Worm (Caenorhabditis elegans): ENCODE measurements around the gene C16C10.4.

C16C10.4 gene

ce11 chrIII:4170903-4171377 lies at the start of gene C16C10.4, which contains the start of gene rnf-121:
Gene C16C10.4, plus strand, starts transcription at chrIII:4171336.
Gene rnf-121, minus strand, starts transcription at chrIII:4170953.
- no peak for TF ChIP-seq nhr-6 (tag; optimal IDR thresholded peaks at IDR 0.05)
- no peak for TF ChIP-seq elt-1 (tag; optimal IDR thresholded peaks at IDR 0.05)
- TF ChIP-seq sma-3 (GFP tag; optimal IDR thresholded peaks at IDR 0.05), result peak; percentile 73
- TF ChIP-seq ztf-11 (tag; optimal IDR thresholded peaks at IDR 0.05), result peak; percentile 16
- peak; percentile 16 for TF ChIP-seq ztf-4 (tag; optimal IDR thresholded peaks at IDR 0.05)
- no peak for TF ChIP-seq unc-39 (tag; optimal IDR thresholded peaks at IDR 0.05)
- TF ChIP-seq nhr-11 (tag; optimal IDR thresholded peaks at IDR 0.05), result no peak
- TF ChIP-seq peb-1 (tag; optimal IDR thresholded peaks at IDR 0.05), result no peak
- no peak for TF ChIP-seq Y55F3AM.14 (GFP tag; optimal IDR thresholded peaks at IDR 0.05)
- TF ChIP-seq blmp-1 (tag; optimal IDR thresholded peaks at IDR 0.05; ENCODE audit: insufficient read depth), result no peak
- no peak for TF ChIP-seq mbf-1 (tag; optimal IDR thresholded peaks at IDR 0.05)
- TF ChIP-seq skn-1 (tag; optimal IDR thresholded peaks at IDR 0.05), result peak; percentile 11
- TF ChIP-seq crh-2 (tag; optimal IDR thresholded peaks at IDR 0.05), result no peak
- TF ChIP-seq dmd-4 (tag; optimal IDR thresholded peaks at IDR 0.05), result no peak
- no peak for TF ChIP-seq aly-2 (tag; optimal IDR thresholded peaks at IDR 0.05)
- TF ChIP-seq nhr-129 (tag; optimal IDR thresholded peaks at IDR 0.05), result peak; percentile 73
- TF ChIP-seq nhr-25 (tag; optimal IDR thresholded peaks at IDR 0.05), result no peak
- TF ChIP-seq elt-3 (tag; optimal IDR thresholded peaks at IDR 0.05), result no peak
- no peak for TF ChIP-seq unc-62 (GFP tag; optimal IDR thresholded peaks at IDR 0.05)
- TF ChIP-seq alr-1 (tag; optimal IDR thresholded peaks at IDR 0.05), result no peak
- TF ChIP-seq sma-9 (GFP tag; optimal IDR thresholded peaks at IDR 0.05), result no peak
- TF ChIP-seq sma-9 (tag; optimal IDR thresholded peaks at IDR 0.05), result no peak
- TF ChIP-seq F13H6.1 (tag; optimal IDR thresholded peaks at IDR 0.05), result no peak
- no peak for TF ChIP-seq nhr-12 (tag; optimal IDR thresholded peaks at IDR 0.05)
- TF ChIP-seq nhr-10 (tag; optimal IDR thresholded peaks at IDR 0.05), result no peak
- peak; percentile 72 for TF ChIP-seq unc-55 (GFP tag; optimal IDR thresholded peaks at IDR 0.05)
- no peak for TF ChIP-seq ZK546.5 (tag; optimal IDR thresholded peaks at IDR 0.05)
- peak; percentile 45 for TF ChIP-seq sem-4 (tag; optimal IDR thresholded peaks at IDR 0.05)
- TF ChIP-seq lin-11 (tag; optimal IDR thresholded peaks at IDR 0.05), result peak; percentile 52
- TF ChIP-seq nhr-77 (tag; optimal IDR thresholded peaks at IDR 0.05), result no peak
- TF ChIP-seq R02D3.7 (tag; optimal IDR thresholded peaks at IDR 0.05), result peak; percentile 31
- peak; percentile 58 to 79 for TF ChIP-seq lsy-2 (tag; optimal IDR thresholded peaks at IDR 0.05)
- TF ChIP-seq mdl-1 (tag; optimal IDR thresholded peaks at IDR 0.05), result no peak
- TF ChIP-seq fos-1 (tag; optimal IDR thresholded peaks at IDR 0.05), result peak; percentile 1
- TF ChIP-seq egl-27 (tag; optimal IDR thresholded peaks at IDR 0.05), result peak; percentile 23
- no peak for TF ChIP-seq snpc-4 (tag; optimal IDR thresholded peaks at IDR 0.05)
- no peak for TF ChIP-seq ceh-82 (tag; optimal IDR thresholded peaks at IDR 0.05)
- TF ChIP-seq zag-1 (tag; optimal IDR thresholded peaks at IDR 0.05), result no peak
- no peak for TF ChIP-seq ama-1 (optimal IDR thresholded peaks at IDR 0.05)
- no peak for TF ChIP-seq ztf-1 (GFP tag; conservative IDR thresholded peaks at IDR 0.05)
- TF ChIP-seq C34F6.9 (tag; optimal IDR thresholded peaks at IDR 0.05), result peak; percentile 76
- no peak for TF ChIP-seq lin-39 (tag; optimal IDR thresholded peaks at IDR 0.05)
- TF ChIP-seq ceh-16 (tag; optimal IDR thresholded peaks at IDR 0.05), result no peak
- peak; percentile 78 for TF ChIP-seq gmeb-1 (tag; optimal IDR thresholded peaks at IDR 0.05)
- TF ChIP-seq nhr-23 (tag; optimal IDR thresholded peaks at IDR 0.05), result no peak
- no peak for TF ChIP-seq nhr-21 (tag; optimal IDR thresholded peaks at IDR 0.05)
- no peak for TF ChIP-seq nhr-237 (tag; optimal IDR thresholded peaks at IDR 0.05)
- TF ChIP-seq mab-5 (tag; optimal IDR thresholded peaks at IDR 0.05), result peak; percentile 69
- TF ChIP-seq lin-13 (GFP tag; optimal IDR thresholded peaks at IDR 0.05), result peak; percentile 56
